Fruit fly (Drosophila melanogaster) whole organism, wandering third instar larva: Measurements from ENCODE around the gene dlp.

ENCODE experiments used
- Abd-B ChIP-seq: fragments of >200 bp; optimal IDR thresholded peaks from 2 replicates; lab custom pipeline; 2017; ENCODE audit warnings: missing biosample characterization, missing genetic modification characterization
- CG32264 ChIP-seq: fragments of 200-800 bp; sonication (Bioruptor generic); optimal IDR thresholded peaks from 2 replicates; lab custom pipeline; 2016; ENCODE audit warnings: missing biosample characterization, missing genetic modification characterization
- CG9705 ChIP-seq: fragments of 200-800 bp; sonication (Bioruptor generic); optimal IDR thresholded peaks from 2 replicates; lab custom pipeline; 2018; ENCODE audit warnings: missing biosample characterization, mild to moderate bottlenecking, missing genetic modification characterization
- CrebA ChIP-seq: fragments of 200-800 bp; sonication (Bioruptor generic); optimal IDR thresholded peaks from 2 replicates; lab custom pipeline; 2016; ENCODE audit warnings: missing biosample characterization, mild to moderate bottlenecking, missing genetic modification characterization, borderline replicate concordance
- Dfd ChIP-seq: fragments of >200 bp; optimal IDR thresholded peaks from 2 replicates; lab custom pipeline; 2017; ENCODE audit warnings: missing biosample characterization, missing genetic modification characterization
- Dif ChIP-seq: fragments of 200-275, 200-300 bp; sonication (Bioruptor generic); optimal IDR thresholded peaks from 2 replicates; lab custom pipeline; 2018; ENCODE audit warnings: missing biosample characterization, missing genetic modification characterization; ENCODE audit not compliant: partially characterized antibody
- GATAd ChIP-seq: sonication (Bioruptor generic); optimal IDR thresholded peaks from 2 replicates; lab custom pipeline; 2016; ENCODE audit warnings: missing biosample characterization, missing genetic modification characterization
- HLH106 ChIP-seq: fragments of 200-800 bp; optimal IDR thresholded peaks from 3 replicates; lab custom pipeline; 2019; ENCODE audit warnings: missing biosample characterization, mild to moderate bottlenecking, missing genetic modification characterization, moderate library complexity
- Hr78 ChIP-seq: fragments of >200 bp; optimal IDR thresholded peaks from 2 replicates; lab custom pipeline; 2017; ENCODE audit warnings: missing biosample characterization, missing genetic modification characterization
- Jra ChIP-seq: sonication (Bioruptor generic); optimal IDR thresholded peaks from 2 replicates; lab custom pipeline; 2016; ENCODE audit warnings: missing biosample characterization, missing genetic modification characterization
- Myc ChIP-seq: fragments of >200 bp; optimal IDR thresholded peaks from 2 replicates; lab custom pipeline; 2017
- OdsH ChIP-seq: fragments of 200-800 bp; sonication (Bioruptor generic); optimal IDR thresholded peaks from 2 replicates; lab custom pipeline; 2016; ENCODE audit warnings: missing biosample characterization, mild to moderate bottlenecking, missing genetic modification characterization
- Rel ChIP-seq, 2 experiments: fragments of 200-800 bp; sonication (Bioruptor generic) in 1 of 2; optimal IDR thresholded peaks; 2 replicates in 1 of 2; 3 replicates in 1 of 2; lab custom pipeline; 2016 to 2019; ENCODE audit warnings: mild to moderate bottlenecking in 2 of 2, missing biosample characterization in 2 of 2, missing genetic modification characterization in 2 of 2, moderate library complexity in 1 of 2
- Vsx2 ChIP-seq: fragments of 200-300, 225-300 bp; sonication (Bioruptor generic); optimal IDR thresholded peaks from 2 replicates; lab custom pipeline; 2018; ENCODE audit warnings: missing biosample characterization, missing genetic modification characterization; ENCODE audit not compliant: partially characterized antibody
- br ChIP-seq: fragments of 200-800 bp; sonication (Bioruptor generic); optimal IDR thresholded peaks from 2 replicates; lab custom pipeline; 2016; ENCODE audit warnings: missing biosample characterization, missing genetic modification characterization
- brk ChIP-seq: fragments of 200-800 bp; sonication (Bioruptor generic); optimal IDR thresholded peaks from 2 replicates; lab custom pipeline; 2016; ENCODE audit warnings: missing biosample characterization, mild to moderate bottlenecking, missing genetic modification characterization
- dmrt93B ChIP-seq: fragments of 200-800 bp; sonication (Bioruptor generic); optimal IDR thresholded peaks from 2 replicates; lab custom pipeline; 2018; ENCODE audit warnings: missing biosample characterization, mild to moderate bottlenecking, missing genetic modification characterization
- dsf ChIP-seq: sonication (Bioruptor generic); optimal IDR thresholded peaks from 2 replicates; lab custom pipeline; 2016; ENCODE audit warnings: missing biosample characterization, missing genetic modification characterization, borderline replicate concordance
- foxo ChIP-seq, 2 experiments: fragments of 200-800 bp; sonication (Bioruptor generic); optimal IDR thresholded peaks; 2 replicates in 1 of 2; 3 replicates in 1 of 2; lab custom pipeline; 2016 to 2017; ENCODE audit warnings: missing biosample characterization in 2 of 2, missing genetic modification characterization in 2 of 2
- fru ChIP-seq: fragments of 200-800 bp; sonication (Bioruptor generic); optimal IDR thresholded peaks from 3 replicates; lab custom pipeline; 2016; ENCODE audit warnings: missing biosample characterization, mild to moderate bottlenecking, missing genetic modification characterization
- jim ChIP-seq: fragments of 175-275, 200-325 bp; sonication (Bioruptor generic); optimal IDR thresholded peaks from 2 replicates; lab custom pipeline; 2016; ENCODE audit warnings: missing biosample characterization, mild to moderate bottlenecking, missing genetic modification characterization
- lola ChIP-seq: fragments of >200 bp; optimal IDR thresholded peaks from 2 replicates; lab custom pipeline; 2017; ENCODE audit warnings: missing biosample characterization, missing genetic modification characterization
- pan ChIP-seq: fragments of >200 bp; optimal IDR thresholded peaks from 2 replicates; lab custom pipeline; 2017
- psq ChIP-seq: fragments of 200-800 bp; sonication (Bioruptor generic); optimal IDR thresholded peaks from 3 replicates; lab custom pipeline; 2017; ENCODE audit warnings: missing biosample characterization, mild to moderate bottlenecking, missing genetic modification characterization, moderate library complexity
- rgr ChIP-seq: fragments of 200-800 bp; sonication (Bioruptor generic); optimal IDR thresholded peaks from 3 replicates; lab custom pipeline; 2016; ENCODE audit warnings: missing biosample characterization, mild to moderate bottlenecking, missing genetic modification characterization
- sage ChIP-seq: fragments of 200-800 bp; sonication (Bioruptor generic); optimal IDR thresholded peaks from 2 replicates; lab custom pipeline; 2016; ENCODE audit warnings: missing biosample characterization, mild to moderate bottlenecking, missing genetic modification characterization
- sv ChIP-seq: fragments of 200-800 bp; sonication (Bioruptor generic); optimal IDR thresholded peaks from 3 replicates; lab custom pipeline; 2016; ENCODE audit warnings: missing biosample characterization, missing genetic modification characterization
- tai ChIP-seq: sonication (Bioruptor generic); optimal IDR thresholded peaks from 2 replicates; lab custom pipeline; 2016; ENCODE audit warnings: missing biosample characterization, missing genetic modification characterization
- usp ChIP-seq: fragments of >200 bp; optimal IDR thresholded peaks from 2 replicates; lab custom pipeline; 2017; ENCODE audit warnings: missing biosample characterization, missing genetic modification characterization
- woc ChIP-seq: sonication (Bioruptor generic); optimal IDR thresholded peaks from 2 replicates; lab custom pipeline; 2016; ENCODE audit warnings: missing biosample characterization, mild to moderate bottlenecking, missing genetic modification characterization

The dlp gene

DNA sequence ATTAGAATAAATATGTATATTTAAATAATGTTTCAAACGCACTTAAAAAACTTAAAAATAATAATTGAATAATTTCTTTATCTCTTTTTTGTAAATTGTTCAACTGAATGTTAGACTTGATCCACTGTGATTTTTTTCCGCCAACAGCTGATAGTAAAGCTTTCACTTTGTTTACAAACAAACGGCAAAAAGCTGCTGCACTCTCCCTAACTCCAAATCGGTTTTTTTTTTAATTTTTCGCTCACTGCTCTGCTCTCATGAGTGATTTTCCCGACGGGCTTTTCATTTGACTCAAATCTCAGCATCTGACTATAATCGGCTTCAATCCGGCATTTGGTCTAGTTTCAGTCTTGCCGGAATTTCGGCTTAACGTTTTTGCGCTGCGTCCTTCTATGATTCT lies 49.1 kb downstream of the dlp start:
- TF ChIP-seq dmrt93B (no peak), dsf (GFP tag; lab: Kevin White, UChicago) (no peak), Dif (no peak), lola (no peak)

DNA sequence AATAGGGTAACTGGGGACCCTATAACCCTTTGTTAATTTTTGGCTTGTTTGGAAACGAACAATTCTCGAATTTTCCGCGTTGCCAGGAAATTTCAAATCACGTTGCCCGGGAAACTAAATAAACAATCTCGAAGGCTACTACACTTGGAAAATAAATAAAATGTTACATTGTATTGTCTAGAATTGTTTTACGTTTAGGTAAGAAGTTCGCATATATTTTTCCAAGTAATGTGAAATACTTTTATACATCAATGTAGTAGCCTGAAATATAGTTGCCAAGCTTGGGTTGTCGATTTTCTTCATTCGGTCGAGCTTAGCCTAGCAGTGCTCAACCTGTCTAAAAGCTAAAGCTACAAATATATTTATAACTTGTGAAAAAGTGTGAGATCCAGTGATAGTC lies 52.1 kb downstream of the dlp start, which contains the start of gene Dnaaf6:
TSS of gene Dnaaf6 (plus strand) at position 301 of the 400 bp plus-strand sequence.
- TF ChIP-seq psq (GFP tag; lab: Kevin White, UChicago) = no peak
- no peak for TF ChIP-seq Hr78 (GFP tag; lab: Kevin White, UChicago)
- TF ChIP-seq Jra (GFP tag; lab: Kevin White, UChicago) = no peak
- no peak for TF ChIP-seq CG9705 (GFP tag; lab: Kevin White, UChicago)
- TF ChIP-seq dsf (GFP tag; lab: Kevin White, UChicago) = no peak
- TF ChIP-seq tai (GFP tag; lab: Kevin White, UChicago) = no peak
- no peak for TF ChIP-seq jim (GFP tag; lab: Kevin White, UChicago)
- no peak for TF ChIP-seq foxo (GFP tag; optimal IDR thresholded peaks at IDR 0.05; lab: Kevin White, UChicago)
- no peak for TF ChIP-seq woc
- no peak for TF ChIP-seq usp (GFP tag; lab: Kevin White, UChicago)
- TF ChIP-seq GATAd = no peak
- no peak for TF ChIP-seq OdsH (GFP tag; lab: Kevin White, UChicago)
- TF ChIP-seq, all 38 proteins: peak for 0

DNA sequence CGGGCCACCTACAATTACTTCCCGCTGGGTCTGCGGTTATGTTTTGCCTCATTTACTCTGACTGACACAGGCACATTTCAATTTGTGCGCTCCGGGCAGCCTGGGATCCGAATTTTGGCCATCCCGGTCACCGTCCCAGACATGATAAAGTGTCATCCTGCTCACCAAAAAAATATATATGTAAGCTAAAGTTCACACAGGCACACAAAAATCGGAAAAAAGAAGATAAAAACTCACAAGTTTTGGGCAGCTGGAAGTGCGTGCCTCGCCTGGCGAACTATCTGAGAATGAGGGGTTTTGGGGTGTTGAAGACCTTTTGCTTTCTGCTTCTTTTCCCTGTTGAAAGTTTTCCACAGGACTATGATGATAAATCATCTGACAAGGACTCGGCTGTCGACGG lies 53.9 kb downstream of the dlp start:
- TF ChIP-seq sage (GFP tag; lab: Kevin White, UChicago) (no peak), Abd-B (GFP tag; lab: Kevin White, UChicago) (no peak), Jra (GFP tag; lab: Kevin White, UChicago) (no peak), tai (GFP tag; lab: Kevin White, UChicago) (no peak), brk (GFP tag; lab: Kevin White, UChicago) (no peak), Dfd (GFP tag; lab: Kevin White, UChicago) (no peak), Rel (GFP tag; optimal IDR thresholded peaks at IDR 0.05; lab: Kevin White, UChicago) (no peak), Rel (tag; optimal IDR thresholded peaks at IDR 0.05; lab: Kevin White, UChicago) (no peak), foxo (GFP tag; optimal IDR thresholded peaks at IDR 0.05; lab: Kevin White, UChicago) (no peak), HLH106 (tag; lab: Kevin White, UChicago) (no peak), woc (no peak), fru (GFP tag; lab: Kevin White, UChicago) (no peak), br (GFP tag; lab: Kevin White, UChicago) (no peak), Vsx2 (no peak)

DNA sequence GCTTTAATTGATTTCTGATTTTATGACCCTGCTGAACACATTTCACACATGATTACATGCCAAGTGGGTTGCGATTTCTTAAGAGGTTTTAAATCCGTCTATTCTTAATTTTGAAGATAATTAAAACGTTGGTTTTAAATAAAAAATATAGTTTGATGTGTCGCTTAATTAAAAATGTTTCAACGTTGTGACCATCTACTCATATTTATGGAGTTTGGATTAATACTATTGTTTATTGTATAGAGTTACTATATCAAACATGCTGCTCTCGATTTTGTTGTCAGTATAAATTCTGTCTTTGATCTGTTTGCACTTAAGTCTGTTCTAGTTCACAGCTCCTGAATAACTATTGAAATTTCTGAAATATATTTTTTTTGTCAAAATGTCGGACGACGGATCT lies 58.6 kb downstream of the dlp start, which contains the start of gene gdrd:
TSS of gene gdrd (plus strand) at position 301 of the 400 bp plus-strand sequence.
- TF ChIP-seq psq (GFP tag; lab: Kevin White, UChicago) (no peak), Jra (GFP tag; lab: Kevin White, UChicago) (no peak), sv (GFP tag; lab: Kevin White, UChicago) (no peak), GATAd (no peak), pan (lab: Kevin White, UChicago) (no peak), tai (GFP tag; lab: Kevin White, UChicago) (no peak), Abd-B (GFP tag; lab: Kevin White, UChicago) (no peak), rgr (GFP tag; lab: Kevin White, UChicago) (no peak)

DNA sequence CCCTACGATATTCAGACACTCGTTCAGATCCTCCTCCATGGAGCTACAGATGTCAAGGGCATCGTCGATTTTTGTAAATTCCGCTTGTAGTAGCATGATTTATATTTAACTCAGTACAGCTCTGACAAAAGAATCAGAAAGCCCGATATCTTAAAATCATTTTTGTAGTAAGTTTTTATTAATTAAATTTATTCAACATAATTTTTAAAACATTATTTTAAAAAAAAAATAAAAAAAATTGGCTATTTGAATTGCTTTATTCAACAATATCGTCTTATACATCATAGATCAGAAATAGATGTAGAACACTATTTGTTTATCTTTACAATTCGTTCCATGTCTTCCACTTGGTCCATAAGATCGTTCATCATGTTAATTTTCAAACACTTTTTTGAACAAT lies 64.6 kb downstream of the dlp start, which contains the start of gene CG13474:
TSS of gene CG13474 (minus strand) at position 101 of the 400 bp plus-strand sequence.
- no peak for TF ChIP-seq CG32264
- no peak for TF ChIP-seq tai (GFP tag; lab: Kevin White, UChicago)
- TF ChIP-seq Dfd (GFP tag; lab: Kevin White, UChicago) = no peak
- TF ChIP-seq CG9705 (GFP tag; lab: Kevin White, UChicago) = no peak
- TF ChIP-seq Rel (GFP tag; optimal IDR thresholded peaks at IDR 0.05; lab: Kevin White, UChicago) = no peak
- TF ChIP-seq Rel (tag; optimal IDR thresholded peaks at IDR 0.05; lab: Kevin White, UChicago) = no peak
- no peak for TF ChIP-seq Hr78 (GFP tag; lab: Kevin White, UChicago)
- TF ChIP-seq pan (lab: Kevin White, UChicago) = no peak
- no peak for TF ChIP-seq fru (GFP tag; lab: Kevin White, UChicago)
- no peak for TF ChIP-seq Dif
- TF ChIP-seq Myc = no peak
- TF ChIP-seq CrebA (GFP tag; lab: Kevin White, UChicago) = no peak
- no peak for TF ChIP-seq brk (GFP tag; lab: Kevin White, UChicago)
- TF ChIP-seq dmrt93B = no peak
- TF ChIP-seq usp (GFP tag; lab: Kevin White, UChicago) = no peak
- no peak for TF ChIP-seq woc
